Worm (Caenorhabditis elegans) whole organism, L4 larva: Measurements from ENCODE around the gene Y39A1A.10.

Experiments
- F10B5.3 ChIP-seq: sonication (generic microtip); optimal IDR thresholded peaks from 2 replicates; lab custom pipeline; 2016; ENCODE audit warnings: mild to moderate bottlenecking, missing genetic modification characterization, missing compliant biosample characterization
- F49E8.2 ChIP-seq: sonication (generic microtip); optimal IDR thresholded peaks from 2 replicates; lab custom pipeline; 2016; ENCODE audit warnings: missing compliant biosample characterization, mild to moderate bottlenecking, missing genetic modification characterization, borderline replicate concordance
- T20F7.1 ChIP-seq: fragments of 200-800 bp; sonication (Bioruptor generic); optimal IDR thresholded peaks from 2 replicates; lab custom pipeline; 2018; ENCODE audit warnings: mild to moderate bottlenecking, missing genetic modification characterization, missing compliant biosample characterization
- Y105C5A.15 ChIP-seq: fragments of 200-800 bp; sonication (Bioruptor generic); IDR thresholded peaks from 2 replicates; pipeline ENCODE4 v1.3.6; 2022; ENCODE audit warnings: missing genetic modification characterization, missing compliant biosample characterization
- Y5F2A.4 ChIP-seq: fragments of 200-800 bp; sonication (Bioruptor generic); optimal IDR thresholded peaks from 2 replicates; lab custom pipeline; 2018; ENCODE audit warnings: mild to moderate bottlenecking, missing genetic modification characterization, missing compliant biosample characterization
- Y75B8A.6 ChIP-seq: fragments of 200-800 bp; sonication (Bioruptor generic); IDR thresholded peaks from 2 replicates; pipeline ENCODE4 v1.3.6; 2022; ENCODE audit warnings: missing genetic modification reagents, missing genetic modification characterization, missing compliant biosample characterization
- ZK337.2 ChIP-seq: fragments of 200-800 bp; sonication (Bioruptor generic); IDR thresholded peaks from 2 replicates; pipeline ENCODE4 v1.3.6; 2022; ENCODE audit warnings: missing genetic modification reagents, missing genetic modification characterization, missing compliant biosample characterization
- aha-1 ChIP-seq: fragments of 150-350 bp; peaks from one replicate; lab custom pipeline; 2014; ENCODE audit warnings: missing biosample characterization, missing genetic modification characterization
- aly-2 ChIP-seq: sonication (generic microtip); optimal IDR thresholded peaks from 2 replicates; lab custom pipeline; 2018; ENCODE audit warnings: missing biosample characterization, missing genetic modification characterization
- ama-1 ChIP-seq: fragments of 150-350 bp; optimal IDR thresholded peaks from 2 replicates; lab custom pipeline; 2014; ENCODE audit warnings: inconsistent platforms, mixed read lengths
- arid-1 ChIP-seq: fragments of 200-800 bp; sonication (Bioruptor generic); conservative IDR thresholded peaks from 2 replicates; pipeline ENCODE4 v1.3.6; 2022; ENCODE audit warnings: missing genetic modification reagents, missing genetic modification characterization, missing compliant biosample characterization
- ceh-20 ChIP-seq: fragments of 200-800 bp; sonication (Bioruptor generic); IDR thresholded peaks from 2 replicates; pipeline ENCODE4 v1.3.6; 2022; ENCODE audit warnings: missing genetic modification reagents, missing genetic modification characterization, missing compliant biosample characterization
- ceh-44 ChIP-seq: fragments of 200-800 bp; sonication (Bioruptor generic); IDR thresholded peaks from 2 replicates; pipeline ENCODE4 v1.3.6; 2022; ENCODE audit warnings: missing genetic modification reagents, missing genetic modification characterization, missing compliant biosample characterization
- ceh-62 ChIP-seq: sonication (generic microtip); optimal IDR thresholded peaks from 2 replicates; lab custom pipeline; 2017; ENCODE audit warnings: missing biosample characterization, missing genetic modification characterization
- ceh-82 ChIP-seq: sonication (generic microtip); optimal IDR thresholded peaks from 2 replicates; lab custom pipeline; 2017; ENCODE audit warnings: missing biosample characterization, missing genetic modification characterization
- ces-1 ChIP-seq: fragments of 150-350 bp; sonication (generic microtip); optimal IDR thresholded peaks from 4 replicates; lab custom pipeline; 2014; ENCODE audit warnings: missing biosample characterization, missing genetic modification reagents, missing genetic modification characterization
- ctbp-1 ChIP-seq: fragments of 200-800 bp; sonication (Bioruptor generic); IDR thresholded peaks from 2 replicates; pipeline ENCODE4 v1.3.6; 2022; ENCODE audit warnings: missing genetic modification reagents, missing genetic modification characterization, missing compliant biosample characterization
- daf-16 ChIP-seq, 3 experiments: sonication (generic microtip); optimal IDR thresholded peaks; 2 replicates each; lab custom pipeline; 2016 to 2017; ENCODE audit warnings: missing genetic modification characterization in 3 of 3, missing genetic modification reagents in 3 of 3, mild to moderate bottlenecking in 2 of 3, missing compliant biosample characterization in 2 of 3, missing biosample characterization in 1 of 3, moderate library complexity in 1 of 3
- daf-19 ChIP-seq: fragments of 200-800 bp; sonication (Bioruptor generic); conservative IDR thresholded peaks from 2 replicates; pipeline ENCODE4 v1.3.6; 2022; ENCODE audit warnings: missing genetic modification characterization, missing compliant biosample characterization
- egl-43 ChIP-seq: fragments of 200-800 bp; sonication (Bioruptor generic); IDR thresholded peaks from 2 replicates; pipeline ENCODE4 v1.3.6; 2022; ENCODE audit warnings: missing genetic modification reagents, missing genetic modification characterization, missing compliant biosample characterization
- fos-1 ChIP-seq: fragments of 150-350 bp; optimal IDR thresholded peaks from 2 replicates; lab custom pipeline; 2014; ENCODE audit warnings: missing biosample characterization, missing genetic modification characterization
- hif-1 ChIP-seq, 2 experiments: sonication (generic microtip); optimal IDR thresholded peaks; 2 replicates each; lab custom pipeline; 2016 to 2017; ENCODE audit warnings: missing compliant biosample characterization in 2 of 2, missing genetic modification characterization in 2 of 2, missing genetic modification reagents in 2 of 2, missing genotype in 2 of 2, mild to moderate bottlenecking in 1 of 2
- hmg-1.1 ChIP-seq: fragments of 200-800 bp; sonication (Bioruptor generic); IDR thresholded peaks from 2 replicates; pipeline ENCODE4 v1.3.6; 2022; ENCODE audit warnings: missing genetic modification reagents, missing genetic modification characterization, missing compliant biosample characterization
- lim-7 ChIP-seq: fragments of 200-800 bp; sonication (Bioruptor generic); IDR thresholded peaks from 2 replicates; pipeline ENCODE4 v1.3.6; 2022; ENCODE audit warnings: missing genetic modification characterization, missing compliant biosample characterization
- lin-15B ChIP-seq: fragments of 150-350 bp; sonication (generic microtip); optimal IDR thresholded peaks from 3 replicates; lab custom pipeline; 2014; ENCODE audit warnings: missing biosample characterization, missing genetic modification characterization
- lin-39 ChIP-seq: fragments of 150-350 bp; optimal IDR thresholded peaks from 2 replicates; lab custom pipeline; 2014; ENCODE audit warnings: missing biosample characterization, missing genetic modification reagents, missing genetic modification characterization
- madf-5 ChIP-seq, 2 experiments: fragments of 200-800 bp; sonication (Bioruptor generic); IDR thresholded peaks; 2 replicates each; pipeline ENCODE4 v1.3.6; 2022; ENCODE audit warnings: missing compliant biosample characterization in 2 of 2, missing genetic modification characterization in 2 of 2
- madf-9 ChIP-seq: fragments of 200-800 bp; sonication (Bioruptor generic); conservative IDR thresholded peaks from 2 replicates; pipeline ENCODE4 v1.3.6; 2022; ENCODE audit warnings: missing genetic modification reagents, missing genetic modification characterization, missing compliant biosample characterization
- mdl-1 ChIP-seq, 2 experiments: fragments of 150-350 bp in 1 of 2; sonication (generic microtip) in 1 of 2; optimal IDR thresholded peaks; 2 replicates each; lab custom pipeline; 2014 to 2017; ENCODE audit warnings: missing biosample characterization in 2 of 2, missing genetic modification characterization in 2 of 2
- mes-2 ChIP-seq: sonication (generic microtip); optimal IDR thresholded peaks from 2 replicates; lab custom pipeline; 2016; ENCODE audit warnings: missing genotype, mild to moderate bottlenecking, missing genetic modification characterization, missing compliant biosample characterization; ENCODE audit not compliant: poor library complexity, severe bottlenecking
- nhr-11 ChIP-seq: fragments of 150-350 bp; optimal IDR thresholded peaks from 2 replicates; lab custom pipeline; 2014; ENCODE audit warnings: missing biosample characterization, missing genetic modification characterization
- nhr-237 ChIP-seq: sonication (generic microtip); optimal IDR thresholded peaks from 2 replicates; lab custom pipeline; 2017; ENCODE audit warnings: missing biosample characterization, missing genetic modification characterization
- nhr-41 ChIP-seq: fragments of 200-800 bp; sonication (Bioruptor generic); IDR thresholded peaks from 2 replicates; pipeline ENCODE4 v1.3.6; 2022; ENCODE audit warnings: missing genetic modification reagents, missing genetic modification characterization, missing compliant biosample characterization
- nhr-42 ChIP-seq: fragments of 200-800 bp; sonication (Bioruptor generic); IDR thresholded peaks from 2 replicates; pipeline ENCODE4 v1.3.6; 2022; ENCODE audit warnings: missing genetic modification characterization, missing compliant biosample characterization
- nhr-48 ChIP-seq: sonication (generic microtip); optimal IDR thresholded peaks from 2 replicates; lab custom pipeline; 2016; ENCODE audit warnings: mild to moderate bottlenecking, missing genetic modification characterization, missing compliant biosample characterization
- nhr-6 ChIP-seq: fragments of 150-350 bp; optimal IDR thresholded peaks from 2 replicates; lab custom pipeline; 2014; ENCODE audit warnings: missing biosample characterization, missing genetic modification characterization
- nhr-77 ChIP-seq: fragments of 150-350 bp; optimal IDR thresholded peaks from 2 replicates; lab custom pipeline; 2014; ENCODE audit warnings: missing biosample characterization, missing genetic modification characterization
- rbr-2 ChIP-seq: sonication (generic microtip); optimal IDR thresholded peaks from 2 replicates; lab custom pipeline; 2016; ENCODE audit warnings: missing genotype, missing genetic modification characterization, missing compliant biosample characterization
- snpc-4 ChIP-seq: fragments of 150-350 bp; optimal IDR thresholded peaks from 2 replicates; lab custom pipeline; 2014; ENCODE audit warnings: missing biosample characterization, missing genetic modification characterization
- tag-97 ChIP-seq: fragments of 200-800 bp; sonication (Bioruptor generic); IDR thresholded peaks from 2 replicates; pipeline ENCODE4 v1.3.6; 2022; ENCODE audit warnings: missing genetic modification characterization, missing compliant biosample characterization
- unc-39 ChIP-seq: sonication (generic microtip); optimal IDR thresholded peaks from 2 replicates; lab custom pipeline; 2017; ENCODE audit warnings: missing biosample characterization, missing genetic modification characterization
- unc-62 ChIP-seq, 3 experiments: fragments of 150-350 bp in 1 of 3; sonication (generic microtip); optimal IDR thresholded peaks in 2 of 3; peaks in 1 of 3; 1 replicate in 1 of 3; 2 replicates in 2 of 3; lab custom pipeline; 2014 to 2017; ENCODE audit warnings: missing biosample characterization in 3 of 3, missing genetic modification characterization in 3 of 3, missing genetic modification reagents in 3 of 3, missing genotype in 1 of 3
- vab-7 ChIP-seq: fragments of 200-800 bp; sonication (Bioruptor generic); IDR thresholded peaks from 2 replicates; pipeline ENCODE4 v1.3.6; 2022; ENCODE audit warnings: missing genetic modification reagents, missing genetic modification characterization, missing compliant biosample characterization
- zag-1 ChIP-seq: fragments of 150-350 bp; optimal IDR thresholded peaks from 2 replicates; lab custom pipeline; 2014; ENCODE audit warnings: missing biosample characterization, missing genetic modification characterization
- zfp-2 ChIP-seq: sonication (generic microtip); optimal IDR thresholded peaks from 2 replicates; lab custom pipeline; 2016; ENCODE audit warnings: mild to moderate bottlenecking, missing genetic modification characterization, missing compliant biosample characterization
- zip-11 ChIP-seq: fragments of 200-800 bp; sonication (Bioruptor generic); IDR thresholded peaks from 2 replicates; pipeline ENCODE4 v1.3.6; 2022; ENCODE audit warnings: missing genetic modification characterization, missing compliant biosample characterization
- zip-2 ChIP-seq: fragments of 150-350 bp; optimal IDR thresholded peaks from 2 replicates; lab custom pipeline; 2014; ENCODE audit warnings: missing biosample characterization, missing genetic modification characterization
- ztf-11 ChIP-seq: fragments of 150-350 bp; optimal IDR thresholded peaks from 2 replicates; lab custom pipeline; 2014; ENCODE audit warnings: missing biosample characterization, missing genetic modification characterization
- ztf-7 ChIP-seq: fragments of 150-350 bp; optimal IDR thresholded peaks from 2 replicates; lab custom pipeline; 2014; ENCODE audit warnings: missing biosample characterization, missing genetic modification characterization

Y39A1A.10 gene

DNA sequence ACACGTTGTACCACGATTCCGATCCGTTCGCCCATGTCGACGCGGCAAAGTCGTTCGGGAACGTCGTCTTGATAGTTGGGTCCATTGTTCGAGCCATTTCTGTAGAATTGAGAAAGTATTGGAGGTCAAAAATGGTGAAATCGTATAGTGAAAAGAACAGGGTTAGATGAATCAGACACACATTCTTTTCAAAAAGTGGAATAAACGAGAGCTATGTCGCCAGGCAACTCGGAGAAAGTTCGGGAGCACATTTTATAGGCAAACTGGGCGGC is 811 bp downstream of the Y39A1A.10 start, which contains the start of gene Y39A1A.9:
Y39A1A.9 (minus strand) TSS at position 99 of the 272 bp plus-strand sequence.
- TF ChIP-seq ctbp-1 (GFP tag; lab: Robert Waterston, UW) (no peak), egl-43 (GFP tag; lab: Robert Waterston, UW) (no peak), zip-11 (no peak), unc-62 (GFP tag; optimal IDR thresholded peaks at IDR 0.05 in 1 of 2; lab: Kevin White, UChicago) (peak in 1 of 2 experiments; percentile 46), unc-62 (tag; optimal IDR thresholded peaks at IDR 0.05; lab: Kevin White, UChicago) (no peak), aha-1 (tag; lab: Kevin White, UChicago) (peak; percentile 91)

DNA sequence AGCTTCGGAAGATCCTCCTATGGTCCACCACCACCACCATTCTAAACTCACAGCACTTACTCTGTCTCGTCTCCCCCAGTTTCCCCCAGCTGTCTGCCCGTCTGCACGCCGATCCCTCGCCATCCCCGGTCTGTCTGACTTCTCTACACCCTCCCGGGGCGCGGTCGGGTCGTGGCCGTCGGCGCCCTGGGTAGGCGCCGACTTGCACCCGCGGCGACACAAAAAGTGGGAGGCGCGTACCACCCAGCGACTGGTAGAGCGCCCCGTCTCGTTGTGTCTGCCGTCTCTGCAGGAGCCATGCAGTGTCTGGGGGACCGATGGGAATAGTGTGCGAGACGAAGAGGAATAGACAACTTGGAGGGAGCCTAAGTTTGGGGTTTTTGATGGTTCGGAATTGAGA is 1.5 kb downstream of the Y39A1A.10 start:
- TF ChIP-seq rbr-2 (peak; percentile 92), nhr-77 (tag; lab: Kevin White, UChicago) (peak; percentile 50), zip-2 (tag; lab: Kevin White, UChicago) (peak; percentile 3), hif-1 (tag; optimal IDR thresholded peaks at IDR 0.05; lab: Kevin White, UChicago) (peak; percentile 21 to 81), ceh-20 (peak; percentile 87), arid-1 (GFP tag; lab: Robert Waterston, UW) (peak; percentile 60; the same call in 1 of the 2 replicates), snpc-4 (tag; lab: Kevin White, UChicago) (no peak), F49E8.2 (tag; lab: Kevin White, UChicago) (no peak), hmg-1.1 (GFP tag; lab: Robert Waterston, UW) (peak; percentile 92), madf-5 (GFP tag; IDR thresholded peaks at IDR 0.05; lab: Robert Waterston, UW) (no peak), unc-39 (tag; lab: Kevin White, UChicago) (no peak), vab-7 (peak; percentile 65; the same call in 1 of the 2 replicates), nhr-42 (peak; percentile 82), ceh-62 (no peak), Y5F2A.4 (no peak), Y105C5A.15 (0 out of 2 replicates have a peak, but pooled peaks have one; percentile 50), ztf-11 (tag; lab: Kevin White, UChicago) (no peak), mdl-1 (tag; optimal IDR thresholded peaks at IDR 0.05; lab: Kevin White, UChicago) (peak; percentile 85 to 89), ctbp-1 (GFP tag; lab: Robert Waterston, UW) (peak; percentile 93), ceh-82 (tag; lab: Kevin White, UChicago) (no peak), daf-16 (GFP tag; optimal IDR thresholded peaks at IDR 0.05; lab: Kevin White, UChicago) (peak in 1 of 2 experiments; percentile 42), daf-16 (tag; optimal IDR thresholded peaks at IDR 0.05; lab: Kevin White, UChicago) (peak; percentile 62), nhr-237 (tag; lab: Kevin White, UChicago) (no peak), aly-2 (tag; lab: Kevin White, UChicago) (no peak), ztf-7 (tag; lab: Kevin White, UChicago) (no peak), madf-9 (GFP tag; lab: Robert Waterston, UW) (peak; percentile 54; the same call in 1 of the 2 replicates), Y75B8A.6 (GFP tag; lab: Robert Waterston, UW) (no peak), nhr-48 (tag; lab: Kevin White, UChicago) (peak; percentile 84), fos-1 (no peak), zag-1 (tag; lab: Kevin White, UChicago) (no peak), ZK337.2 (no peak), mes-2 (tag; lab: Kevin White, UChicago) (peak; percentile 79), nhr-41 (GFP tag; lab: Robert Waterston, UW) (peak; percentile 92; the same call in 1 of the 2 replicates), daf-19 (GFP tag; lab: Robert Waterston, UW) (no peak), lim-7 (GFP tag; lab: Robert Waterston, UW) (no peak), nhr-6 (tag; lab: Kevin White, UChicago) (peak; percentile 93), unc-62 (GFP tag; optimal IDR thresholded peaks at IDR 0.05 in 1 of 2; lab: Kevin White, UChicago) (peak in 1 of 2 experiments; percentile 97), unc-62 (tag; optimal IDR thresholded peaks at IDR 0.05; lab: Kevin White, UChicago) (no peak), lin-15B (tag; lab: Kevin White, UChicago) (no peak), ces-1 (GFP tag; lab: Kevin White, UChicago) (no peak), zfp-2 (no peak), lin-39 (tag; lab: Kevin White, UChicago) (no peak), T20F7.1 (GFP tag; lab: Kevin White, UChicago) (no peak), ceh-44 (GFP tag; lab: Robert Waterston, UW) (no peak), tag-97 (GFP tag; lab: Robert Waterston, UW) (no peak), nhr-11 (tag; lab: Kevin White, UChicago) (peak; percentile 82), egl-43 (GFP tag; lab: Robert Waterston, UW) (peak; percentile 95), F10B5.3 (peak; percentile 7), ama-1 (lab: Kevin White, UChicago) (no peak)
